Fruit fly (Drosophila melanogaster) whole organism, embryonic: ENCODE results near the gene CG34253.

Experiments
- Awh ChIP-seq: fragments of 200-800 bp; sonication (Bioruptor generic); IDR thresholded peaks from 2 replicates; pipeline ENCODE4, ENCODE4 v1.3.6; 2022; ENCODE audit warnings: missing biosample characterization, missing genetic modification characterization
- C15 ChIP-seq: fragments of 200-800 bp; sonication (Bioruptor generic); IDR thresholded peaks from 3 replicates; pipeline ENCODE4 v1.3.6; 2022; ENCODE audit warnings: missing biosample characterization, missing genetic modification characterization
- CG10654 ChIP-seq: fragments of 200-800 bp; sonication (Bioruptor generic); optimal IDR thresholded peaks from 2 replicates; lab custom pipeline; 2016; ENCODE audit warnings: missing biosample characterization, missing genetic modification characterization
- CG11093 ChIP-seq: fragments of 200-800 bp; sonication (Bioruptor generic); IDR thresholded peaks from 3 replicates; pipeline ENCODE4 v1.3.6; 2022; ENCODE audit warnings: missing biosample characterization, missing genetic modification characterization
- CG12299 ChIP-seq: fragments of 200-800 bp; sonication (Bioruptor generic); optimal IDR thresholded peaks from 2 replicates; lab custom pipeline; 2018; ENCODE audit warnings: missing biosample characterization, mild to moderate bottlenecking, missing genetic modification characterization
- CG14441 ChIP-seq: fragments of 200-800 bp; sonication (Bioruptor generic); IDR thresholded peaks from 2 replicates; pipeline ENCODE4 v1.3.6; 2022; ENCODE audit warnings: missing biosample characterization, missing genetic modification characterization
- CG15011 ChIP-seq: fragments of 200-800 bp; sonication (Bioruptor generic); optimal IDR thresholded peaks from 3 replicates; lab custom pipeline; 2018; ENCODE audit warnings: missing biosample characterization, mild to moderate bottlenecking, missing genetic modification characterization
- CG16779 ChIP-seq: fragments of 200-800 bp; sonication (Bioruptor generic); IDR thresholded peaks from 2 replicates; pipeline ENCODE4 v1.3.6; 2022; ENCODE audit warnings: missing biosample characterization, missing genetic modification characterization
- CG16813 ChIP-seq: fragments of 200-800 bp; sonication (Bioruptor generic); IDR thresholded peaks from 3 replicates; pipeline ENCODE4 v1.3.6; 2022; ENCODE audit warnings: missing biosample characterization, missing genetic modification characterization; ENCODE audit not compliant: partially characterized antibody
- CG17385 ChIP-seq: fragments of 200-800 bp; sonication (Bioruptor generic); optimal IDR thresholded peaks from 3 replicates; lab custom pipeline; 2018; ENCODE audit warnings: missing biosample characterization, mild to moderate bottlenecking, missing genetic modification characterization
- CG17912 ChIP-seq: fragments of 200-800 bp; sonication (Bioruptor generic); optimal IDR thresholded peaks from 2 replicates; lab custom pipeline; 2018; ENCODE audit warnings: missing biosample characterization, mild to moderate bottlenecking, missing genetic modification characterization
- CG18599 ChIP-seq: fragments of 200-800 bp; sonication (Bioruptor generic); optimal IDR thresholded peaks from 3 replicates; lab custom pipeline; 2017; ENCODE audit warnings: missing biosample characterization, missing genetic modification characterization, mild to moderate bottlenecking, moderate library complexity, missing genetic modification reagents
- CG2199 ChIP-seq: fragments of 200-800 bp; sonication (Bioruptor generic); IDR thresholded peaks from 3 replicates; pipeline ENCODE4 v1.3.6; 2022; ENCODE audit warnings: missing biosample characterization, missing genetic modification characterization
- CG2875 ChIP-seq: fragments of 200-800 bp; sonication (Bioruptor generic); optimal IDR thresholded peaks from 2 replicates; lab custom pipeline; 2017; ENCODE audit warnings: missing biosample characterization, mild to moderate bottlenecking, missing genetic modification characterization, missing genetic modification reagents
- CG30403 ChIP-seq: fragments of 200-800 bp; sonication (Bioruptor generic); optimal IDR thresholded peaks from 3 replicates; lab custom pipeline; 2016; ENCODE audit warnings: missing biosample characterization, missing genetic modification characterization
- CG34224 ChIP-seq: fragments of 200-800 bp; sonication (Bioruptor generic); IDR thresholded peaks from 3 replicates; pipeline ENCODE4 v1.3.6; 2022; ENCODE audit warnings: missing biosample characterization, missing genetic modification characterization; ENCODE audit not compliant: partially characterized antibody
- CG4282 ChIP-seq: fragments of 200-800 bp; sonication (Bioruptor generic); optimal IDR thresholded peaks from 2 replicates; lab custom pipeline; 2016; ENCODE audit warnings: missing biosample characterization, missing genetic modification characterization
- CG43689 ChIP-seq: fragments of 200-800 bp; sonication (Bioruptor generic); IDR thresholded peaks from 2 replicates; pipeline ENCODE4 v1.3.6; 2022; ENCODE audit warnings: missing biosample characterization, missing genetic modification characterization
- CG4424 ChIP-seq: fragments of 200-800 bp; sonication (Bioruptor generic); optimal IDR thresholded peaks from 3 replicates; lab custom pipeline; 2016; ENCODE audit warnings: missing biosample characterization, missing genetic modification characterization
- CG5180 ChIP-seq: fragments of 200-800 bp; sonication (Bioruptor generic); optimal IDR thresholded peaks from 3 replicates; lab custom pipeline; 2017; ENCODE audit warnings: missing biosample characterization, missing genetic modification characterization, mild to moderate bottlenecking, moderate library complexity, missing genetic modification reagents
- CG7357 ChIP-seq: fragments of 200-800 bp; sonication (Bioruptor generic); IDR thresholded peaks from 3 replicates; pipeline ENCODE4 v1.3.6; 2022; ENCODE audit warnings: missing biosample characterization, missing genetic modification characterization
- CG8924 ChIP-seq: fragments of 200-800 bp; optimal IDR thresholded peaks from 3 replicates; lab custom pipeline; 2019; ENCODE audit warnings: missing biosample characterization, mild to moderate bottlenecking, missing genetic modification characterization, moderate library complexity
- CG8944 ChIP-seq: fragments of 200-800 bp; sonication (Bioruptor generic); optimal IDR thresholded peaks from 3 replicates; lab custom pipeline; 2016; ENCODE audit warnings: missing biosample characterization, missing genetic modification characterization
- CG9797 ChIP-seq: fragments of 200-800 bp; sonication (Bioruptor generic); optimal IDR thresholded peaks from 3 replicates; lab custom pipeline; 2018; ENCODE audit warnings: missing biosample characterization, mild to moderate bottlenecking, missing genetic modification characterization
- Chrac-16 ChIP-seq: fragments of 200-800 bp; sonication (Bioruptor generic); optimal IDR thresholded peaks from 3 replicates; lab custom pipeline; 2016; ENCODE audit warnings: missing biosample characterization, missing genetic modification characterization
- Dip2 ChIP-seq: fragments of 200-800 bp; sonication (Bioruptor generic); IDR thresholded peaks from 2 replicates; pipeline ENCODE4 v1.3.6; 2022; ENCODE audit warnings: missing biosample characterization, missing genetic modification characterization
- Dp ChIP-seq: fragments of 200-800 bp; sonication (Bioruptor generic); optimal IDR thresholded peaks from 2 replicates; lab custom pipeline; 2018; ENCODE audit warnings: missing biosample characterization, mild to moderate bottlenecking, missing genetic modification characterization, moderate library complexity
- GATAe ChIP-seq: fragments of 200-800 bp; sonication (Bioruptor generic); conservative IDR thresholded peaks from 2 replicates; pipeline ENCODE4 v1.3.6; 2022; ENCODE audit warnings: missing biosample characterization, missing genetic modification characterization
- Hey ChIP-seq: fragments of 200-800 bp; sonication (Bioruptor generic); optimal IDR thresholded peaks from 3 replicates; lab custom pipeline; 2018; ENCODE audit warnings: missing biosample characterization, mild to moderate bottlenecking, missing genetic modification characterization
- Hmx ChIP-seq: fragments of 200-800 bp; sonication (Bioruptor generic); optimal IDR thresholded peaks from 2 replicates; lab custom pipeline; 2016; ENCODE audit warnings: missing biosample characterization, missing genetic modification characterization
- MBD-R2 ChIP-seq: fragments of 200-800 bp; sonication (Bioruptor generic); IDR thresholded peaks from 2 replicates; pipeline ENCODE4 v1.3.6; 2022; ENCODE audit warnings: missing biosample characterization, missing genetic modification characterization
- Max ChIP-seq: fragments of 200-800 bp; sonication (Bioruptor generic); optimal IDR thresholded peaks from 2 replicates; lab custom pipeline; 2016; ENCODE audit warnings: missing biosample characterization, mild to moderate bottlenecking, missing genetic modification characterization
- Neu2 ChIP-seq: fragments of 200-800 bp; sonication (Bioruptor generic); optimal IDR thresholded peaks from 3 replicates; lab custom pipeline; 2016; ENCODE audit warnings: missing biosample characterization, missing genetic modification characterization, borderline replicate concordance
- Nf-YB ChIP-seq: fragments of 200-800 bp; sonication (Bioruptor generic); optimal IDR thresholded peaks from 3 replicates; lab custom pipeline; 2019; ENCODE audit warnings: missing biosample characterization, mild to moderate bottlenecking, missing genetic modification characterization, moderate library complexity
- NfI ChIP-seq: fragments of 200-800 bp; sonication (Bioruptor generic); optimal IDR thresholded peaks from 3 replicates; lab custom pipeline; 2018; ENCODE audit warnings: missing biosample characterization, mild to moderate bottlenecking, missing genetic modification characterization, moderate library complexity
- Sox102F ChIP-seq: fragments of 200-800 bp; sonication (Bioruptor generic); optimal IDR thresholded peaks from 2 replicates; lab custom pipeline; 2018; ENCODE audit warnings: missing biosample characterization, mild to moderate bottlenecking, missing genetic modification characterization, moderate library complexity
- dimm ChIP-seq: fragments of 200-800 bp; sonication (Bioruptor generic); IDR thresholded peaks from 2 replicates; pipeline ENCODE4 v1.3.6; 2022; ENCODE audit warnings: missing biosample characterization, missing genetic modification characterization
- her ChIP-seq: fragments of 200-800 bp; sonication (Bioruptor generic); optimal IDR thresholded peaks from 2 replicates; lab custom pipeline; 2016; ENCODE audit warnings: missing biosample characterization, missing genetic modification characterization
- hth ChIP-seq: fragments of >200 bp; optimal IDR thresholded peaks from 2 replicates; lab custom pipeline; 2017; ENCODE audit warnings: inconsistent platforms
- inv ChIP-seq: fragments of 200-800 bp; sonication (Bioruptor generic); IDR thresholded peaks from 2 replicates; pipeline ENCODE4 v1.3.6; 2022; ENCODE audit warnings: missing biosample characterization, missing genetic modification characterization; ENCODE audit not compliant: partially characterized antibody
- kah ChIP-seq: fragments of 200-800 bp; sonication (Bioruptor generic); optimal IDR thresholded peaks from 2 replicates; lab custom pipeline; 2018; ENCODE audit warnings: missing biosample characterization, mild to moderate bottlenecking, missing genetic modification characterization
- ken ChIP-seq: fragments of 200-800 bp; sonication (Bioruptor generic); IDR thresholded peaks from 3 replicates; pipeline ENCODE4 v1.3.6; 2022; ENCODE audit warnings: missing biosample characterization, missing genetic modification characterization
- nom ChIP-seq: fragments of 200-800 bp; sonication (Bioruptor generic); optimal IDR thresholded peaks from 2 replicates; lab custom pipeline; 2017; ENCODE audit warnings: missing biosample characterization, missing genetic modification characterization, mild to moderate bottlenecking, moderate library complexity, missing genetic modification reagents
- ro ChIP-seq: fragments of 200-800 bp; sonication (Bioruptor generic); IDR thresholded peaks from 2 replicates; pipeline ENCODE4 v1.3.6; 2022; ENCODE audit warnings: missing biosample characterization, missing genetic modification characterization
- slou ChIP-seq: fragments of 200-800 bp; sonication (Bioruptor generic); optimal IDR thresholded peaks from 3 replicates; lab custom pipeline; 2016; ENCODE audit warnings: missing biosample characterization, missing genetic modification characterization
- so ChIP-seq: fragments of 200-800 bp; sonication (Bioruptor generic); IDR thresholded peaks from 3 replicates; pipeline ENCODE4 v1.3.6; 2022; ENCODE audit warnings: missing biosample characterization, missing genetic modification characterization
- sug ChIP-seq: fragments of 200-800 bp; optimal IDR thresholded peaks from 2 replicates; lab custom pipeline; 2019; ENCODE audit warnings: missing biosample characterization, mild to moderate bottlenecking, missing genetic modification characterization, moderate library complexity
- tio ChIP-seq: fragments of 200-800 bp; sonication (Bioruptor generic); optimal IDR thresholded peaks from 2 replicates; lab custom pipeline; 2017; ENCODE audit warnings: missing biosample characterization, missing genetic modification characterization, inconsistent platforms
- zen2 ChIP-seq: fragments of 200-800 bp; sonication (Bioruptor generic); IDR thresholded peaks from 3 replicates; pipeline ENCODE4 v1.3.6; 2022; ENCODE audit warnings: missing biosample characterization, missing genetic modification characterization; ENCODE audit not compliant: partially characterized antibody
- zf30C ChIP-seq: fragments of 200-800 bp; sonication (Bioruptor generic); optimal IDR thresholded peaks from 3 replicates; lab custom pipeline; 2018; ENCODE audit warnings: missing biosample characterization, mild to moderate bottlenecking, missing genetic modification characterization

CG34253 gene

DNA sequence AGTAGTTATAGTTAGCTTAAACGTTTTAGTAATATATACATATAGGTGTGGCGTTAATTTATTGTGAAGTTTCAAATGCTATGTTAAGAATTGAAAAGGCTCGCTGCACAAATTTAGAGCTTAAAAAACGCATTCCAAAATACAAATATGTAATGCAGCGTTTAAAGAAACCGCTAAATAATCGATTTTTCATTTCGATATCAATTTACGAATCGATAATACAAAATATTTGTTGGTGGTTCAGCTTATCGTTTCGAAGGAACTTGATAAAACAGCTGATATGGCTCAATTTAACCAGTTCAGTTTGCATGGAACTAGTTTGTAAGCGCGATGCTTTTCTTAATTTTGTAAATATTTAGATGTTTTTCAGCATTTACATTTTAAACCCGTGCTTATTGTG lies 25.5 kb upstream of the CG34253 start, which contains the start of the genes CG32195 and CG7341 (continued):
- no peak for TF ChIP-seq NfI
- no peak for TF ChIP-seq CG5180 (GFP tag; lab: Kevin White, UChicago)
- TF ChIP-seq CG34224 (GFP tag; lab: Robert Waterston, UW), result peak; percentile 93
- TF ChIP-seq CG16813 (GFP tag; lab: Robert Waterston, UW), result peak; percentile 62
- TF ChIP-seq Hmx (GFP tag; lab: Kevin White, UChicago), result no peak
- TF ChIP-seq CG15011 (GFP tag; lab: Kevin White, UChicago), result no peak
- no peak for TF ChIP-seq ken
- TF ChIP-seq CG14441 (GFP tag; lab: Robert Waterston, UW), result no peak
- TF ChIP-seq her (GFP tag; lab: Kevin White, UChicago), result no peak
- TF ChIP-seq C15 (GFP tag; lab: Robert Waterston, UW), result no peak

DNA sequence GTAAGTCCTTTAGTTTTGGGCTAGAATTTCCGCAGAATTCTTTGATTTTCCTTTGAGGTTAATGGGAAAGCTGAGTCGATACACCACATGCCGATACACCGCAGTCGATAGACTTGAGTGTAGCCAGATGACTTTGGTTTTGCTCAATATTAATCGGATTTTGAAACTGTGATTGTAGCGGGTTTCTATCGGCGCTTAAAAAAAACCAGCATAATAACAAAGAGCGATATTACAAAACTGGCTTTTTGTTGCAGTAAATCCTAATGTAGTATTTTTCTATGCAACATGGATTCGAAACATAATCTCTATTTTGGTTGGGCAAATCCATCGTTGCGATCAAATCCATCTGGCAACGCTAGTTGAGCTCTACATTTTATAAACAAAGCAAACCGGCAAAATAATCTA lies 22.3 kb upstream of the CG34253 start, which contains the start of the genes Polr3D and mus304:
Polr3D (minus strand) TSS at position 116 of the 405 bp plus-strand sequence.
mus304 (plus strand) TSS at position 356 of the 405 bp plus-strand sequence.
- TF ChIP-seq MBD-R2 (GFP tag; lab: Robert Waterston, UW), result peak; percentile 58
- no peak for TF ChIP-seq Max (GFP tag; lab: Kevin White, UChicago)
- TF ChIP-seq so (GFP tag; lab: Robert Waterston, UW), result no peak
- no peak for TF ChIP-seq slou (GFP tag; lab: Kevin White, UChicago)
- TF ChIP-seq Chrac-16, result no peak
- peak; percentile 1 for TF ChIP-seq Nf-YB (GFP tag; lab: Kevin White, UChicago)
- TF ChIP-seq CG4424 (GFP tag; lab: Kevin White, UChicago), result no peak
- TF ChIP-seq tio (GFP tag; lab: Kevin White, UChicago), result no peak
- no peak for TF ChIP-seq CG2199 (GFP tag; lab: Robert Waterston, UW)
- TF ChIP-seq CG17912 (GFP tag; lab: Kevin White, UChicago), result no peak
- TF ChIP-seq CG10654, result no peak
- no peak for TF ChIP-seq CG8924 (tag; lab: Kevin White, UChicago)
- TF ChIP-seq CG12299 (tag; lab: Kevin White, UChicago), result no peak
- TF ChIP-seq CG17385 (GFP tag; lab: Kevin White, UChicago), result no peak
- TF ChIP-seq inv (GFP tag; lab: Robert Waterston, UW), result peak; percentile 41; the same call in 1 of the 2 replicates
- TF ChIP-seq nom (GFP tag; lab: Kevin White, UChicago), result no peak
- no peak for TF ChIP-seq CG4282 (GFP tag; lab: Kevin White, UChicago)
- no peak for TF ChIP-seq CG8944 (GFP tag; lab: Kevin White, UChicago)
- no peak for TF ChIP-seq Dip2 (GFP tag; lab: Robert Waterston, UW)
- no peak for TF ChIP-seq CG16779 (GFP tag; lab: Robert Waterston, UW)
- no peak for TF ChIP-seq kah (GFP tag; lab: Kevin White, UChicago)
- TF ChIP-seq Hey (tag; lab: Kevin White, UChicago), result no peak
- TF ChIP-seq Dp (GFP tag; lab: Kevin White, UChicago), result peak; percentile 85
- TF ChIP-seq CG2875 (GFP tag; lab: Kevin White, UChicago), result no peak
- TF ChIP-seq CG18599, result peak; percentile 10
- TF ChIP-seq GATAe (GFP tag; lab: Robert Waterston, UW), result no peak
- no peak for TF ChIP-seq ro (GFP tag; lab: Robert Waterston, UW)
- TF ChIP-seq CG43689, result no peak
- TF ChIP-seq Awh (GFP tag; lab: Robert Waterston, UW), result no peak
- peak; percentile 20 for TF ChIP-seq CG9797 (GFP tag; lab: Kevin White, UChicago)
- TF ChIP-seq Sox102F (GFP tag; lab: Kevin White, UChicago), result no peak
- no peak; the same call in 2 of the 3 replicates for TF ChIP-seq zen2 (GFP tag; lab: Robert Waterston, UW)
- peak; percentile 32 for TF ChIP-seq sug (tag; lab: Kevin White, UChicago)
- no peak for TF ChIP-seq zf30C (GFP tag; lab: Kevin White, UChicago)
- no peak for TF ChIP-seq hth (lab: Kevin White, UChicago)
- peak; percentile 49 for TF ChIP-seq CG30403 (GFP tag; lab: Kevin White, UChicago)
- TF ChIP-seq Neu2, result peak; percentile 14
- TF ChIP-seq CG11093 (GFP tag; lab: Robert Waterston, UW), result no peak
- no peak for TF ChIP-seq CG7357 (GFP tag; lab: Robert Waterston, UW)
- no peak for TF ChIP-seq dimm (GFP tag; lab: Robert Waterston, UW)
